Worm (Caenorhabditis elegans) whole organism, L1 larva: ENCODE data around the gene bigr-1.

Experiments used
- C16A3.4 ChIP-seq: fragments of 150-350 bp; optimal IDR thresholded peaks from 2 replicates; lab custom pipeline; 2014; ENCODE audit warnings: missing biosample characterization, missing genetic modification characterization
- fkh-4 ChIP-seq: sonication (generic microtip); optimal IDR thresholded peaks from 2 replicates; lab custom pipeline; 2016; ENCODE audit warnings: missing compliant biosample characterization, missing genetic modification characterization, borderline replicate concordance

DNA sequence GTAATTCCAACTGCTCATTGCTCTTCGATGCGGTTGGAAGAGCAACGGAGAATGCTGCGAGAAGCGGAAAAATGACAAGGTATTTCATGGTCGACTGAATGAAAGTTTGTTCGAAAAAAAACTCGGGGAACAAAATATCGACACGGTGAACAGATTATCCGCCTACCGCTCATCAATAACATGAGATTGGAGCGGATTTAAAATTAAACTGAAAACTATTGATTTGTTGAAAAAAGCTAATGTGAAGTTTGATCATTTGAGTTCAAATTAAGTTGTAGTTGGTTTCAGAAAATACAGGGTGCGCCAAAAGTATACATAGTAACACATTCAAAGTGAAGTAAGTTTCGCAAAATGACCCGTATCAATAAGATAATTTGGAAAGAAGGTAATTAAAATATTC, 41.3 kb upstream of the bigr-1 start, which contains the start of gene F40F8.4:
- TF ChIP-seq fkh-4 (tag; lab: Kevin White, UChicago) (no peak), C16A3.4 (tag; lab: Kevin White, UChicago) (no peak)
